Worm (Caenorhabditis elegans) whole organism, L2 larva: ENCODE measurements around the gene msp-38.

Source experiments
- R02D3.7 ChIP-seq: fragments of 150-350 bp; optimal IDR thresholded peaks from 2 replicates; lab custom pipeline; 2014; ENCODE audit warnings: missing biosample characterization, missing genetic modification characterization
- ceh-82 ChIP-seq: fragments of 150-350 bp; optimal IDR thresholded peaks from 2 replicates; lab custom pipeline; 2014; ENCODE audit warnings: missing biosample characterization, missing genetic modification characterization
- lin-39 ChIP-seq: fragments of 150-350 bp; optimal IDR thresholded peaks from 2 replicates; lab custom pipeline; 2014; ENCODE audit warnings: missing biosample characterization, missing genetic modification reagents, missing genetic modification characterization
- nhr-21 ChIP-seq: fragments of 150-350 bp; optimal IDR thresholded peaks from 2 replicates; lab custom pipeline; 2014; ENCODE audit warnings: missing biosample characterization, missing genetic modification characterization

ce11 chrIV:10151439-10151997 is 8.0 kb upstream of the msp-38 start, which contains the start of gene copg-1:
- TF ChIP-seq lin-39 (tag; lab: Kevin White, UChicago), result no peak
- TF ChIP-seq ceh-82 (tag; lab: Kevin White, UChicago), result no peak
- TF ChIP-seq nhr-21 (tag; lab: Kevin White, UChicago), result no peak
- TF ChIP-seq R02D3.7, result no peak
